Worm (Caenorhabditis elegans): Measurements from ENCODE around the gene cdh-9.

The cdh-9 gene

ce11 chrX:16558776-16559175 is 36.3 kb upstream of the cdh-9 start:
- 0 out of 2 replicates have a peak, but pooled peaks have one; percentile 16 for TF ChIP-seq ztf-23 (GFP tag; IDR thresholded peaks at IDR 0.05)
- no peak for TF ChIP-seq med-1 (GFP tag; optimal IDR thresholded peaks at IDR 0.05; ENCODE audit: insufficient read depth)
- TF ChIP-seq flt-1 (GFP tag; IDR thresholded peaks at IDR 0.05) = 0 out of 2 replicates have a peak, but pooled peaks have one; percentile 22
- 0 out of 2 replicates have a peak, but pooled peaks have one; percentile 12 for TF ChIP-seq T22C8.4 (GFP tag; IDR thresholded peaks at IDR 0.05)
- TF ChIP-seq klf-2 (GFP tag; conservative IDR thresholded peaks at IDR 0.05) = no peak
- no peak for TF ChIP-seq ztf-29 (GFP tag; IDR thresholded peaks at IDR 0.05)
- TF ChIP-seq ref-1 (GFP tag; conservative IDR thresholded peaks at IDR 0.05) = no peak
- TF ChIP-seq tab-1 (GFP tag; IDR thresholded peaks at IDR 0.05) = peak; percentile 59; the same call in 1 of the 2 replicates
- TF ChIP-seq cog-1 (tag; optimal IDR thresholded peaks at IDR 0.05) = no peak

- no peak for TF ChIP-seq ztf-29 (GFP tag; IDR thresholded peaks at IDR 0.05)
- TF ChIP-seq ztf-23 (GFP tag; IDR thresholded peaks at IDR 0.05) = no peak
- TF ChIP-seq med-1 (GFP tag; optimal IDR thresholded peaks at IDR 0.05; ENCODE audit: insufficient read depth) = no peak
- no peak for TF ChIP-seq klf-2 (GFP tag; conservative IDR thresholded peaks at IDR 0.05)
Observed at ce11 chrX:16559387-16559786, 35.6 kb upstream of the cdh-9 start.

ce11 chrX:16560895-16561294 is 34.1 kb upstream of the cdh-9 start:
- no peak for TF ChIP-seq cog-1 (tag; optimal IDR thresholded peaks at IDR 0.05)
- TF ChIP-seq klf-2 (GFP tag; conservative IDR thresholded peaks at IDR 0.05) = no peak
- TF ChIP-seq med-1 (GFP tag; optimal IDR thresholded peaks at IDR 0.05; ENCODE audit: insufficient read depth) = no peak
- TF ChIP-seq flt-1 (GFP tag; IDR thresholded peaks at IDR 0.05) = no peak
- no peak for TF ChIP-seq T22C8.4 (GFP tag; IDR thresholded peaks at IDR 0.05)
- no peak for TF ChIP-seq tab-1 (GFP tag; IDR thresholded peaks at IDR 0.05)
- no peak for TF ChIP-seq ztf-23 (GFP tag; IDR thresholded peaks at IDR 0.05)
- no peak for TF ChIP-seq ref-1 (GFP tag; conservative IDR thresholded peaks at IDR 0.05)
- no peak for TF ChIP-seq ztf-29 (GFP tag; IDR thresholded peaks at IDR 0.05)

DNA sequence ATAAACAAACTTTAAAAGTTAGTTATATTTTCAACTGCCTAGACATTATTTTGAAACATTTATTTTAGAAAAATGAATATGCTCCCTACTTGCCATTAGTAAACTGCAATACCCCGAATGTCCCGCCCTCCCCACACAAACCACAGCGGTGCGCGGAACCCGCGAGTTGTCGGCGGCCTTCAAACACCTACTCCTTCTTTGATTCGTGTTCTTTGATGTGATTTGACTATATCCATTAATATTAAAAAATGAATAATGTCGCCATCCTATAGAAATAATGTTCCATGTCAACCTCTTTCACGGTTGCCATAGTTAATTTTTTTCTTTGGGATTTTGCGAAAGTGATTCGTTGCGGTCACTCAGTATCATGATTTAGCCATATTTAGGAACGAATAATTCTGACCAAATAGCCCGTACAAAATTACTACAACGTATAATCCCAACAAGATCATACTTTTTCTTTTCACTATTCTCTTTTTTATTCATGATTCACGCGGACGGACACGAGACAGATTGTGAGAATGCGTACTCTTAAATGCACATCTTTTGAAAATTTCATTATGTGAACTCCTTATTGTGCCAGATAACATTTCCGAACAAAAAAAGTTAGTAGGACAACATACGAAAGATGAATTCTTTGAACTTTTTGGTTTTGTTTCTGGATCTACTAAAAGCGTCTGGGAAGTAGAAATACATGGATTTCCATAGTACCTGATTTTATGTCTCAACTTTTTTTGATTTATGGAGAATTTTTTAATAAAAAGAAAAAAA is 30.3 kb upstream of the cdh-9 start:
- TF ChIP-seq flt-1 (GFP tag; IDR thresholded peaks at IDR 0.05) (0 out of 2 replicates have a peak, but pooled peaks have one; percentile 5), klf-2 (GFP tag; conservative IDR thresholded peaks at IDR 0.05) (no peak), med-1 (GFP tag; optimal IDR thresholded peaks at IDR 0.05; ENCODE audit: insufficient read depth) (no peak)

DNA sequence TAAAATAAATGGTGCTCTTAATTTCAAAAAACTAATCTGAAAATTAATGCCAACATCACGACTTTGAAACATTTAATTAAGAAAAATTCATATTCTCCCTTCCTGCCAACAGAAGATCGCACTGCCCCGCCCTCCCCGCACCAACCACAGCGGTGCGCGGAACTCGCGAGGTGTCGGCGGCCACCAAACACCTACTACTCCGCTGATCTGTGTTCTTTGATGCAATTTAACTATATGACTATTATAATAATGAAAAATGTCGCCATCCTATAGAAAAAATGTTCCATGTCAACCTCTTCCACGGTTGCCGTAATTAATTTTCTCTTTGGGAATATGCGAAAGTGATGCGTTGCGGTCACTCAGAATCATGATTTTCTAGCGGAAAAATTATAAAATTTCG is 29.2 kb upstream of the cdh-9 start:
- no peak for TF ChIP-seq cog-1 (tag; optimal IDR thresholded peaks at IDR 0.05)
- TF ChIP-seq med-1 (GFP tag; optimal IDR thresholded peaks at IDR 0.05; ENCODE audit: insufficient read depth) = no peak
- no peak for TF ChIP-seq klf-2 (GFP tag; conservative IDR thresholded peaks at IDR 0.05)
- no peak for TF ChIP-seq T22C8.4 (GFP tag; IDR thresholded peaks at IDR 0.05)
- TF ChIP-seq ref-1 (GFP tag; conservative IDR thresholded peaks at IDR 0.05) = no peak
- no peak for TF ChIP-seq ztf-23 (GFP tag; IDR thresholded peaks at IDR 0.05)
- TF ChIP-seq tab-1 (GFP tag; IDR thresholded peaks at IDR 0.05) = no peak
- TF ChIP-seq ztf-29 (GFP tag; IDR thresholded peaks at IDR 0.05) = no peak
- no peak for TF ChIP-seq flt-1 (GFP tag; IDR thresholded peaks at IDR 0.05)

- TF ChIP-seq ztf-29 (GFP tag; IDR thresholded peaks at IDR 0.05) (no peak), ztf-23 (GFP tag; IDR thresholded peaks at IDR 0.05) (no peak), med-1 (GFP tag; optimal IDR thresholded peaks at IDR 0.05; ENCODE audit: insufficient read depth) (no peak), flt-1 (GFP tag; IDR thresholded peaks at IDR 0.05) (no peak), T22C8.4 (GFP tag; IDR thresholded peaks at IDR 0.05) (no peak)
Observed at ce11 chrX:16566358-16566757, 28.7 kb upstream of the cdh-9 start.

DNA sequence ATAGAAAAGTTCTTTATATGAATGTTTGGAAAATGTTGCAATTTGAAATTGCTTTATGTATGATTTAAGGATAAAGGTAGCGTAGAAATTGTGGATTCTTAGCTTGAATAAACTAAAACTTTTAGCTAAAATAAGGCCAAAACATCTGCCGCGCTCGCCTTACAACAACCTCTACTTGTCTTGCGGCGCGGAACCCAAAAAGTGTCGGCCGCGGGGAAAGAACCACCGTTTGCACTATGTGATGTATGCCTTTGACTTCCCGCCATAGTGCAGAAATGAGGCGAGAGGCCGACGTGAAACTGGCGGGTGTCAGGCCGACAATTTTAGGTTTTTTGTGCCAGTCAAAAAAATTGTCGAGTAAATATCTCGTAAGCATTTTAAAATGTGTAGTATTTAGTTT is 23.2 kb upstream of the cdh-9 start:
- TF ChIP-seq T22C8.4 (GFP tag; IDR thresholded peaks at IDR 0.05) = no peak
- no peak for TF ChIP-seq ref-1 (GFP tag; conservative IDR thresholded peaks at IDR 0.05)
- TF ChIP-seq med-1 (GFP tag; optimal IDR thresholded peaks at IDR 0.05; ENCODE audit: insufficient read depth) = no peak
- no peak for TF ChIP-seq tab-1 (GFP tag; IDR thresholded peaks at IDR 0.05)
- no peak for TF ChIP-seq flt-1 (GFP tag; IDR thresholded peaks at IDR 0.05)
- TF ChIP-seq ztf-29 (GFP tag; IDR thresholded peaks at IDR 0.05) = no peak
- TF ChIP-seq klf-2 (GFP tag; conservative IDR thresholded peaks at IDR 0.05) = no peak
- no peak for TF ChIP-seq ztf-23 (GFP tag; IDR thresholded peaks at IDR 0.05)
- no peak for TF ChIP-seq cog-1 (tag; optimal IDR thresholded peaks at IDR 0.05)

DNA sequence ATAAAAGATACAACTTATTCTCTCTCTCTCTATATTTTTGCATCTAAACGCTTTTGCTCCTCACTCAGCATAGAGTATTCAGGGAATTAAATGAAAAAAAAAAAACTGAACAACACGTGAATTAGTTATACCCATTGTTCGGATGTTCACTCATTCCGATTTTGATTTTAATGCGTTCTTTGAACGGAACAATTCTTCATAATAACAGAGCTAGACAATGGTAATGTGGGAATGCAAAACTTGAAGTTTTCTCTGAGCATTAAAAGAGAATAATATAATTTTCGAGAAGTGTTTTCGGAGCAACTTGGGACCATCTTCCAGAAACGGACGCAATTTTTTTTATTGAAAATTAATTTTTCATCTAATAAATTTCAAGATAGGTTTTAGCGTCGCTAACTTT is 20.7 kb upstream of the cdh-9 start:
- TF ChIP-seq tab-1 (GFP tag; IDR thresholded peaks at IDR 0.05) (no peak), klf-2 (GFP tag; conservative IDR thresholded peaks at IDR 0.05) (no peak), ref-1 (GFP tag; conservative IDR thresholded peaks at IDR 0.05) (no peak), cog-1 (tag; optimal IDR thresholded peaks at IDR 0.05) (no peak)

- TF ChIP-seq T22C8.4 (GFP tag; IDR thresholded peaks at IDR 0.05) (no peak), ztf-23 (GFP tag; IDR thresholded peaks at IDR 0.05) (no peak), ref-1 (GFP tag; conservative IDR thresholded peaks at IDR 0.05) (no peak), cog-1 (tag; optimal IDR thresholded peaks at IDR 0.05) (no peak), med-1 (GFP tag; optimal IDR thresholded peaks at IDR 0.05; ENCODE audit: insufficient read depth) (no peak), tab-1 (GFP tag; IDR thresholded peaks at IDR 0.05) (no peak), flt-1 (GFP tag; IDR thresholded peaks at IDR 0.05) (no peak), klf-2 (GFP tag; conservative IDR thresholded peaks at IDR 0.05) (no peak), ztf-29 (GFP tag; IDR thresholded peaks at IDR 0.05) (no peak)
Observed at ce11 chrX:16575262-16575661, 19.8 kb upstream of the cdh-9 start.

DNA sequence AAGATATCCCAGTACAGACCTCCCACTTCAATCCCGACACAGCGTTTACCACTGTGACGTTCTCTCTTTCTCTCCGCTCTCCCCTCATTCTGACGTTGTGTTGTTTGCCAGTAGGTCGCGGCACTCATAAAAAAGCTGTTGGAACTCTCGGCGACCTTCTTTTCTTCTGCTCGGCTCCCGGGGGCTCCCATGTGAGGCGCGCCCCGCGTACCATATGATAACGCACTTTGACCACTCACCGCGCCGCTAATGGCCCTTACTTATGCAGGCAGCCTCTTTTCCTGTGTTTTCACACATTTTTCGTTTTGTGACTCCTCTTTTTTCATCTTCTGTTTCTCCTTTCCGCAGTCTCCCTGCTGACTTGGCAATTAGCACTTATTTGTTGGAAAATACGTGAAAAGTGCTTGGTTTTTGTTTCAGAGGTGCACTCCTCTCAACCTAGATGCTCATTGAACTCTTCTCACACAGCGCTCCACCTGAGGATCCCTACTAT is 15.7 kb upstream of the cdh-9 start, which contains the start of gene ser-1:
Gene ser-1, plus strand, starts transcription at position 443 of the 493 bp plus-strand sequence.
- TF ChIP-seq tab-1 (GFP tag; IDR thresholded peaks at IDR 0.05) = no peak
- TF ChIP-seq flt-1 (GFP tag; IDR thresholded peaks at IDR 0.05) = no peak
- TF ChIP-seq cog-1 (tag; optimal IDR thresholded peaks at IDR 0.05) = no peak
- TF ChIP-seq ztf-23 (GFP tag; IDR thresholded peaks at IDR 0.05) = no peak
- no peak for TF ChIP-seq T22C8.4 (GFP tag; IDR thresholded peaks at IDR 0.05)
- TF ChIP-seq ref-1 (GFP tag; conservative IDR thresholded peaks at IDR 0.05) = no peak
- no peak for TF ChIP-seq med-1 (GFP tag; optimal IDR thresholded peaks at IDR 0.05; ENCODE audit: insufficient read depth)
- TF ChIP-seq klf-2 (GFP tag; conservative IDR thresholded peaks at IDR 0.05) = no peak
- TF ChIP-seq ztf-29 (GFP tag; IDR thresholded peaks at IDR 0.05) = no peak
